Fruit fly (Drosophila melanogaster): Measurements from ENCODE around the gene yps.

Gene yps

dm6 chr3L:12074952-12075351 lies 50.0 kb downstream of the yps start:
- TF ChIP-seq tj (GFP tag; optimal IDR thresholded peaks at IDR 0.05) (peak; percentile 95), CG33017 (tag; optimal IDR thresholded peaks at IDR 0.05) (no peak), toe (GFP tag; optimal IDR thresholded peaks at IDR 0.05) (peak; percentile 59), Clk (GFP tag; optimal IDR thresholded peaks at IDR 0.05) (no peak), CG1620 (GFP tag; optimal IDR thresholded peaks at IDR 0.05) (peak; percentile 17), Hr96 (GFP tag; optimal IDR thresholded peaks at IDR 0.05) (no peak), bab1 (GFP tag; optimal IDR thresholded peaks at IDR 0.05) (peak; percentile 69), CG5204 (GFP tag; optimal IDR thresholded peaks at IDR 0.05) (no peak), CG12768 (GFP tag; optimal IDR thresholded peaks at IDR 0.05) (peak; percentile 5), CG7045 (GFP tag; optimal IDR thresholded peaks at IDR 0.05) (peak; percentile 38)

dm6 chr3L:12073861-12074633 lies 50.9 kb downstream of the yps start:
- TF ChIP-seq CG11617 (GFP tag; optimal IDR thresholded peaks at IDR 0.05) = no peak
- TF ChIP-seq CG12768 (GFP tag; optimal IDR thresholded peaks at IDR 0.05) = peak; percentile 77
- TF ChIP-seq CG5204 (GFP tag; optimal IDR thresholded peaks at IDR 0.05) = no peak
- TF ChIP-seq CG7101 (tag; optimal IDR thresholded peaks at IDR 0.05) = peak; percentile 45
- TF ChIP-seq toe (GFP tag; optimal IDR thresholded peaks at IDR 0.05) = no peak
- TF ChIP-seq Hr96 (GFP tag; optimal IDR thresholded peaks at IDR 0.05) = no peak
- TF ChIP-seq Crg-1 (GFP tag; optimal IDR thresholded peaks at IDR 0.05) = no peak
- TF ChIP-seq CG1620 (GFP tag; optimal IDR thresholded peaks at IDR 0.05) = no peak
- peak; percentile 51 for TF ChIP-seq tj (GFP tag; optimal IDR thresholded peaks at IDR 0.05)
- no peak for TF ChIP-seq ovo (GFP tag; optimal IDR thresholded peaks at IDR 0.05)
- TF ChIP-seq cic (GFP tag; optimal IDR thresholded peaks at IDR 0.05) = peak; percentile 55
- peak; percentile 45 for TF ChIP-seq CG7045 (GFP tag; optimal IDR thresholded peaks at IDR 0.05)
- TF ChIP-seq pad (GFP tag; optimal IDR thresholded peaks at IDR 0.05) = peak; percentile 12
- TF ChIP-seq CG14711 (tag; optimal IDR thresholded peaks at IDR 0.05) = peak; percentile 20
- TF ChIP-seq Clk (GFP tag; optimal IDR thresholded peaks at IDR 0.05) = no peak
- peak; percentile 36 for TF ChIP-seq kay (GFP tag; ENCODE audit: borderline replicate concordance)
- peak; percentile 30 for TF ChIP-seq CG33017 (tag; optimal IDR thresholded peaks at IDR 0.05)
- TF ChIP-seq cnc (optimal IDR thresholded peaks at IDR 0.05) = no peak
- TF ChIP-seq Mnt (GFP tag; optimal IDR thresholded peaks at IDR 0.05) = peak; percentile 1
- TF ChIP-seq bab1 (GFP tag; optimal IDR thresholded peaks at IDR 0.05) = peak; percentile 5

dm6 chr3L:12073076-12073475 lies 51.9 kb downstream of the yps start:
- TF ChIP-seq kay (GFP tag; ENCODE audit: borderline replicate concordance) = no peak
- TF ChIP-seq cnc (optimal IDR thresholded peaks at IDR 0.05) = no peak
- no peak for TF ChIP-seq bab1 (GFP tag; optimal IDR thresholded peaks at IDR 0.05)
- no peak for TF ChIP-seq Hr96 (GFP tag; optimal IDR thresholded peaks at IDR 0.05)
- no peak for TF ChIP-seq CG7101 (tag; optimal IDR thresholded peaks at IDR 0.05)
- no peak for TF ChIP-seq Mnt (GFP tag; optimal IDR thresholded peaks at IDR 0.05)
- no peak for TF ChIP-seq CG7045 (GFP tag; optimal IDR thresholded peaks at IDR 0.05)
- TF ChIP-seq Crg-1 (GFP tag; optimal IDR thresholded peaks at IDR 0.05) = no peak
- no peak for TF ChIP-seq CG5204 (GFP tag; optimal IDR thresholded peaks at IDR 0.05)
- no peak for TF ChIP-seq CG12768 (GFP tag; optimal IDR thresholded peaks at IDR 0.05)
- no peak for TF ChIP-seq CG33017 (tag; optimal IDR thresholded peaks at IDR 0.05)
- TF ChIP-seq tj (GFP tag; optimal IDR thresholded peaks at IDR 0.05) = no peak
- no peak for TF ChIP-seq pad (GFP tag; optimal IDR thresholded peaks at IDR 0.05)
- TF ChIP-seq CG14711 (tag; optimal IDR thresholded peaks at IDR 0.05) = no peak

- TF ChIP-seq CG7101 (tag; optimal IDR thresholded peaks at IDR 0.05) (no peak), ovo (GFP tag; optimal IDR thresholded peaks at IDR 0.05) (no peak), kay (GFP tag; ENCODE audit: borderline replicate concordance) (no peak), CG33017 (tag; optimal IDR thresholded peaks at IDR 0.05) (no peak), CG1620 (GFP tag; optimal IDR thresholded peaks at IDR 0.05) (no peak), Mnt (GFP tag; optimal IDR thresholded peaks at IDR 0.05) (no peak), CG11617 (GFP tag; optimal IDR thresholded peaks at IDR 0.05) (no peak), pad (GFP tag; optimal IDR thresholded peaks at IDR 0.05) (no peak), Crg-1 (GFP tag; optimal IDR thresholded peaks at IDR 0.05) (no peak), CG12768 (GFP tag; optimal IDR thresholded peaks at IDR 0.05) (no peak), tj (GFP tag; optimal IDR thresholded peaks at IDR 0.05) (no peak), CG7045 (GFP tag; optimal IDR thresholded peaks at IDR 0.05) (no peak), cnc (optimal IDR thresholded peaks at IDR 0.05) (no peak), cic (GFP tag; optimal IDR thresholded peaks at IDR 0.05) (no peak)
Observed at dm6 chr3L:12072388-12072787, 52.6 kb downstream of the yps start.

Measured in whole organism, adult.